Worm (Caenorhabditis elegans) whole organism, mixed stage, embryonic: ENCODE results near the gene srx-41.

Experiments
- elt-1 ChIP-seq: sonication (generic microtip); optimal IDR thresholded peaks from 2 replicates; lab custom pipeline; 2017; ENCODE audit warnings: missing genetic modification characterization, mild to moderate bottlenecking, missing compliant biosample characterization, antibody characterized with exemption, moderate library complexity, borderline replicate concordance; ENCODE audit not compliant: insufficient read depth
- nhr-237 ChIP-seq: fragments of 150-350 bp; optimal IDR thresholded peaks from 2 replicates; lab custom pipeline; 2014; ENCODE audit warnings: missing biosample characterization, missing genetic modification characterization
- nhr-76 ChIP-seq: sonication (generic microtip); optimal IDR thresholded peaks from 2 replicates; lab custom pipeline; 2017; ENCODE audit warnings: missing biosample characterization, missing genetic modification characterization
- unc-39 ChIP-seq: fragments of 150-350 bp; optimal IDR thresholded peaks from 2 replicates; lab custom pipeline; 2014; ENCODE audit warnings: missing biosample characterization, missing genetic modification characterization

- TF ChIP-seq unc-39 (tag; lab: Kevin White, UChicago), result no peak
- no peak for TF ChIP-seq elt-1 (tag; lab: Kevin White, UChicago)
- no peak for TF ChIP-seq nhr-76 (tag; lab: Kevin White, UChicago)
- no peak for TF ChIP-seq nhr-237 (tag; lab: Kevin White, UChicago)
Observed at ce11 chrV:3678513-3678912, 41.5 kb upstream of the srx-41 start.
